Fruit fly (Drosophila melanogaster): ENCODE data around the gene Dyro.

Gene Dyro

dm6 chr3L:11247370-11248255 is 48.1 kb downstream of the Dyro start (continued):
- TF ChIP-seq CG3995 (GFP tag; optimal IDR thresholded peaks at IDR 0.05) (no peak), CG12659 (GFP tag; optimal IDR thresholded peaks at IDR 0.05) (no peak), repo (GFP tag; optimal IDR thresholded peaks at IDR 0.05) (no peak), trh (GFP tag; optimal IDR thresholded peaks at IDR 0.05) (no peak), Side (GFP tag; optimal IDR thresholded peaks at IDR 0.05) (peak; percentile 46), BtbVII (GFP tag; optimal IDR thresholded peaks at IDR 0.05) (peak; percentile 28), CG6813 (GFP tag; optimal IDR thresholded peaks at IDR 0.05) (no peak), kni (GFP tag; optimal IDR thresholded peaks at IDR 0.05) (peak; percentile 81), CG13894 (tag; optimal IDR thresholded peaks at IDR 0.05) (no peak), fu2 (GFP tag; optimal IDR thresholded peaks at IDR 0.05) (no peak), zen2 (GFP tag; IDR thresholded peaks at IDR 0.05; ENCODE audit: partially characterized antibody) (peak; percentile 66), Fer1 (GFP tag; optimal IDR thresholded peaks at IDR 0.05) (peak; percentile 13), sug (tag; optimal IDR thresholded peaks at IDR 0.05) (peak; percentile 17), CG17385 (GFP tag; optimal IDR thresholded peaks at IDR 0.05) (no peak), onecut (GFP tag; IDR thresholded peaks at IDR 0.05) (peak; percentile 54), Atf-2 (GFP tag; optimal IDR thresholded peaks at IDR 0.05) (no peak), Ravus (GFP tag; IDR thresholded peaks at IDR 0.05) (no peak), dm (GFP tag; optimal IDR thresholded peaks at IDR 0.05) (no peak), CG30403 (GFP tag; optimal IDR thresholded peaks at IDR 0.05) (no peak), Blimp-1 (GFP tag; optimal IDR thresholded peaks at IDR 0.05) (no peak), Mes4 (GFP tag; optimal IDR thresholded peaks at IDR 0.05) (peak; percentile 13), CG4707 (GFP tag; optimal IDR thresholded peaks at IDR 0.05) (peak; percentile 43), CG15514 (GFP tag; optimal IDR thresholded peaks at IDR 0.05) (no peak), Antp (GFP tag; optimal IDR thresholded peaks at IDR 0.05) (no peak), CG32772 (GFP tag; IDR thresholded peaks at IDR 0.05) (no peak), nerfin-1 (tag; optimal IDR thresholded peaks at IDR 0.05) (peak; percentile 47), CG17361 (GFP tag; IDR thresholded peaks at IDR 0.05) (no peak), CG2202 (tag; optimal IDR thresholded peaks at IDR 0.05) (peak; percentile 28), CG30431 (GFP tag; optimal IDR thresholded peaks at IDR 0.05) (no peak), vvl (GFP tag; IDR thresholded peaks at IDR 0.05) (peak; percentile 67; the same call in 1 of the 2 replicates), Xrp1 (GFP tag; IDR thresholded peaks at IDR 0.05) (peak; percentile 39; the same call in 1 of the 2 replicates), CG6854 (GFP tag; optimal IDR thresholded peaks at IDR 0.05) (no peak), CG3163 (GFP tag; optimal IDR thresholded peaks at IDR 0.05) (peak; percentile 94), sob (GFP tag; IDR thresholded peaks at IDR 0.05) (no peak), CrebB (tag; optimal IDR thresholded peaks at IDR 0.05) (no peak), BEAF-32 (GFP tag; optimal IDR thresholded peaks at IDR 0.05) (no peak), CG3726 (GFP tag; IDR thresholded peaks at IDR 0.05) (no peak), Hey (tag; optimal IDR thresholded peaks at IDR 0.05) (no peak), CG11093 (GFP tag; IDR thresholded peaks at IDR 0.05) (no peak), CG12299 (tag; optimal IDR thresholded peaks at IDR 0.05) (no peak), CG10979 (tag; optimal IDR thresholded peaks at IDR 0.05) (no peak), CG18011 (GFP tag; optimal IDR thresholded peaks at IDR 0.05) (no peak), Sin3A (optimal IDR thresholded peaks at IDR 0.05) (no peak), gce (GFP tag; IDR thresholded peaks at IDR 0.05) (0 out of 3 replicates have a peak, but pooled peaks have one; percentile 6), Myb (GFP tag; optimal IDR thresholded peaks at IDR 0.05) (no peak), zf30C (GFP tag; optimal IDR thresholded peaks at IDR 0.05) (peak; percentile 15), tio (GFP tag; optimal IDR thresholded peaks at IDR 0.05) (no peak), Adf1 (GFP tag; IDR thresholded peaks at IDR 0.05) (peak; percentile 89), CG2875 (GFP tag; optimal IDR thresholded peaks at IDR 0.05) (no peak)

Measured in whole organism, embryonic.